Fruit fly (Drosophila melanogaster) whole organism, embryonic: ENCODE results near the gene drongo.

Experiments
- Atf3 ChIP-seq: fragments of 200-800 bp; sonication (Bioruptor generic); optimal IDR thresholded peaks from 3 replicates; lab custom pipeline; 2016; ENCODE audit warnings: missing biosample characterization, missing genetic modification characterization
- Blimp-1 ChIP-seq: fragments of 200-800 bp; sonication (Bioruptor generic); optimal IDR thresholded peaks from 3 replicates; lab custom pipeline; 2018; ENCODE audit warnings: missing biosample characterization, missing genetic modification characterization, mild to moderate bottlenecking, moderate library complexity, missing genetic modification reagents
- CG10209 ChIP-seq: fragments of 200-800 bp; sonication (Bioruptor generic); optimal IDR thresholded peaks from 3 replicates; lab custom pipeline; 2017; ENCODE audit warnings: missing biosample characterization, mild to moderate bottlenecking, missing genetic modification characterization, missing genetic modification reagents
- CG10267 ChIP-seq: fragments of 200-800 bp; sonication (Bioruptor generic); optimal IDR thresholded peaks from 2 replicates; lab custom pipeline; 2018; ENCODE audit warnings: missing biosample characterization, mild to moderate bottlenecking, missing genetic modification characterization, moderate library complexity
- CG10979 ChIP-seq: fragments of 200-800 bp; sonication (Bioruptor generic); optimal IDR thresholded peaks from 2 replicates; lab custom pipeline; 2018; ENCODE audit warnings: missing biosample characterization, mild to moderate bottlenecking, missing genetic modification characterization, moderate library complexity
- CG11398 ChIP-seq: fragments of 200-800 bp; sonication (Bioruptor generic); optimal IDR thresholded peaks from 2 replicates; lab custom pipeline; 2016; ENCODE audit warnings: missing biosample characterization, missing genetic modification characterization
- CG11560 ChIP-seq: fragments of 200-800 bp; sonication (Bioruptor generic); IDR thresholded peaks from 3 replicates; pipeline ENCODE4 v1.3.6; 2022; ENCODE audit warnings: missing biosample characterization, missing genetic modification characterization
- CG11696 ChIP-seq: fragments of 200-800 bp; sonication (Bioruptor generic); IDR thresholded peaks from 2 replicates; pipeline ENCODE4 v1.3.6; 2022; ENCODE audit warnings: missing biosample characterization, missing genetic modification characterization
- CG1233 ChIP-seq: fragments of 200-800 bp; sonication (Bioruptor generic); optimal IDR thresholded peaks from 4 replicates; lab custom pipeline; 2018; ENCODE audit warnings: missing biosample characterization, mild to moderate bottlenecking, missing genetic modification characterization
- CG13624 ChIP-seq: fragments of 200-800 bp; sonication (Bioruptor generic); optimal IDR thresholded peaks from 2 replicates; lab custom pipeline; 2016; ENCODE audit warnings: missing biosample characterization, missing genetic modification characterization
- CG13894 ChIP-seq: fragments of 200-800 bp; sonication (Bioruptor generic); optimal IDR thresholded peaks from 3 replicates; lab custom pipeline; 2018; ENCODE audit warnings: missing biosample characterization, mild to moderate bottlenecking, missing genetic modification characterization, moderate library complexity
- CG14050 ChIP-seq: fragments of 200-800 bp; sonication (Bioruptor generic); IDR thresholded peaks from 3 replicates; pipeline ENCODE4 v1.3.6; 2022; ENCODE audit warnings: missing biosample characterization, missing genetic modification characterization
- CG15601 ChIP-seq: fragments of 200-800 bp; sonication (Bioruptor generic); optimal IDR thresholded peaks from 3 replicates; lab custom pipeline; 2019; ENCODE audit warnings: missing biosample characterization, mild to moderate bottlenecking, missing genetic modification characterization, moderate library complexity
- CG17802 ChIP-seq: fragments of 200-800 bp; sonication (Bioruptor generic); optimal IDR thresholded peaks from 2 replicates; lab custom pipeline; 2018; ENCODE audit warnings: missing biosample characterization, mild to moderate bottlenecking, missing genetic modification characterization, moderate library complexity
- CG17912 ChIP-seq: fragments of 200-800 bp; sonication (Bioruptor generic); optimal IDR thresholded peaks from 2 replicates; lab custom pipeline; 2018; ENCODE audit warnings: missing biosample characterization, mild to moderate bottlenecking, missing genetic modification characterization
- CG32767 ChIP-seq: fragments of 200-800 bp; sonication (Bioruptor generic); IDR thresholded peaks from 2 replicates; pipeline ENCODE4 v1.3.6; 2022; ENCODE audit warnings: missing biosample characterization, missing genetic modification characterization
- CG3726 ChIP-seq: fragments of 200-800 bp; sonication (Bioruptor generic); IDR thresholded peaks from 3 replicates; pipeline ENCODE4, ENCODE4 v1.3.6; 2022; ENCODE audit warnings: missing biosample characterization, missing genetic modification characterization
- CG3847 ChIP-seq: fragments of 200-800 bp; sonication (Bioruptor generic); IDR thresholded peaks from 2 replicates; pipeline ENCODE4 v1.3.6; 2022; ENCODE audit warnings: missing biosample characterization, missing genetic modification characterization
- CG4282 ChIP-seq: fragments of 200-800 bp; sonication (Bioruptor generic); optimal IDR thresholded peaks from 2 replicates; lab custom pipeline; 2016; ENCODE audit warnings: missing biosample characterization, missing genetic modification characterization
- CG5245 ChIP-seq: fragments of 200-800 bp; sonication (Bioruptor generic); optimal IDR thresholded peaks from 3 replicates; lab custom pipeline; 2016; ENCODE audit warnings: missing biosample characterization, missing genetic modification characterization
- CG6791 ChIP-seq: fragments of 200-800 bp; sonication (Bioruptor generic); IDR thresholded peaks from 3 replicates; pipeline ENCODE4 v1.3.6; 2022; ENCODE audit warnings: missing biosample characterization, missing genetic modification characterization; ENCODE audit not compliant: partially characterized antibody
- CG7963 ChIP-seq: fragments of 200-800 bp; sonication (Bioruptor generic); IDR thresholded peaks from 3 replicates; pipeline ENCODE4 v1.3.6; 2022; ENCODE audit warnings: missing biosample characterization, missing genetic modification characterization; ENCODE audit not compliant: partially characterized antibody
- CG8290 ChIP-seq, 3 experiments: fragments of 200-800 bp; sonication (Bioruptor generic); optimal IDR thresholded peaks; 2 replicates each; lab custom pipeline; 2016 to 2019; ENCODE audit warnings: missing biosample characterization in 3 of 3, missing genetic modification characterization in 3 of 3, mild to moderate bottlenecking in 2 of 3, moderate library complexity in 1 of 3
- Dip3 ChIP-seq: fragments of 200-800 bp; sonication (Bioruptor generic); optimal IDR thresholded peaks from 3 replicates; lab custom pipeline; 2016; ENCODE audit warnings: missing biosample characterization, missing genetic modification characterization
- Dref ChIP-seq: fragments of 200-800 bp; sonication (Bioruptor generic); IDR thresholded peaks from 2 replicates; pipeline ENCODE4 v1.3.6; 2022; ENCODE audit warnings: missing biosample characterization, missing genetic modification characterization
- Jarid2 ChIP-seq: fragments of 200-800 bp; sonication (Bioruptor generic); optimal IDR thresholded peaks from 3 replicates; lab custom pipeline; 2017; ENCODE audit warnings: mild to moderate bottlenecking, missing biosample characterization, missing genetic modification reagents, missing genetic modification characterization
- Med ChIP-seq: fragments of 200-800 bp; sonication (Bioruptor generic); peaks from one replicate; lab custom pipeline; 2016; ENCODE audit warnings: missing biosample characterization, missing genetic modification characterization, mild to moderate bottlenecking, inconsistent platforms, moderate library complexity
- Sry-β ChIP-seq: fragments of 200-800 bp; sonication (Bioruptor generic); optimal IDR thresholded peaks from 2 replicates; lab custom pipeline; 2018; ENCODE audit warnings: missing biosample characterization, mild to moderate bottlenecking, missing genetic modification characterization, moderate library complexity
- TFAM ChIP-seq: fragments of 200-800 bp; sonication (Bioruptor generic); optimal IDR thresholded peaks from 2 replicates; lab custom pipeline; 2017; ENCODE audit warnings: missing biosample characterization, missing genetic modification characterization, inconsistent platforms
- YL-1 ChIP-seq: fragments of 200-800 bp; sonication (Bioruptor generic); optimal IDR thresholded peaks from 3 replicates; lab custom pipeline; 2017; ENCODE audit warnings: missing biosample characterization, mild to moderate bottlenecking, missing genetic modification characterization
- ase ChIP-seq: fragments of 200-800 bp; sonication (Bioruptor generic); IDR thresholded peaks from 3 replicates; pipeline ENCODE4 v1.3.6; 2022; ENCODE audit warnings: missing biosample characterization, missing genetic modification characterization
- br ChIP-seq: fragments of >200 bp; optimal IDR thresholded peaks from 2 replicates; lab custom pipeline; 2017
- chn ChIP-seq: fragments of 200-800 bp; sonication (Bioruptor generic); optimal IDR thresholded peaks from 2 replicates; lab custom pipeline; 2016; ENCODE audit warnings: missing biosample characterization, missing genetic modification characterization
- ci ChIP-seq: fragments of 200-800 bp; sonication (Bioruptor generic); IDR thresholded peaks from 3 replicates; pipeline ENCODE4 v1.3.6; 2022; ENCODE audit warnings: missing biosample characterization, missing genetic modification characterization
- crc ChIP-seq: fragments of 200-800 bp; sonication (Bioruptor generic); optimal IDR thresholded peaks from 2 replicates; lab custom pipeline; 2016; ENCODE audit warnings: missing biosample characterization, missing genetic modification characterization
- crol ChIP-seq: fragments of 200-800 bp; sonication (Bioruptor generic); IDR thresholded peaks from 2 replicates; pipeline ENCODE4 v1.3.6; 2022; ENCODE audit warnings: missing biosample characterization, missing genetic modification characterization
- dm ChIP-seq: fragments of 200-800 bp; sonication (Bioruptor generic); optimal IDR thresholded peaks from 3 replicates; lab custom pipeline; 2016; ENCODE audit warnings: missing biosample characterization, missing genetic modification characterization
- esg ChIP-seq: fragments of 200-800 bp; sonication (Bioruptor generic); conservative IDR thresholded peaks from 2 replicates; pipeline ENCODE4 v1.3.6; 2022; ENCODE audit warnings: missing biosample characterization, missing genetic modification characterization
- fd96Cb ChIP-seq: fragments of 200-800 bp; sonication (Bioruptor generic); optimal IDR thresholded peaks from 2 replicates; lab custom pipeline; 2018; ENCODE audit warnings: missing biosample characterization, mild to moderate bottlenecking, missing genetic modification characterization, moderate library complexity
- her ChIP-seq: fragments of 200-800 bp; sonication (Bioruptor generic); optimal IDR thresholded peaks from 2 replicates; lab custom pipeline; 2016; ENCODE audit warnings: missing biosample characterization, missing genetic modification characterization
- lola ChIP-seq, 3 experiments: fragments of >200 bp in 2 of 3; fragments of 200-800 bp in 1 of 3; sonication (Bioruptor generic) in 1 of 3; optimal IDR thresholded peaks; 2 replicates each; lab custom pipeline; 2017 to 2019; ENCODE audit warnings: missing biosample characterization in 3 of 3, missing genetic modification characterization in 3 of 3, mild to moderate bottlenecking in 1 of 3, moderate library complexity in 1 of 3
- mld ChIP-seq: fragments of 200-800 bp; sonication (Bioruptor generic); IDR thresholded peaks from 3 replicates; pipeline ENCODE4 v1.3.6; 2022; ENCODE audit warnings: missing biosample characterization, missing genetic modification characterization; ENCODE audit not compliant: partially characterized antibody
- nau ChIP-seq: fragments of 200-800 bp; sonication (Bioruptor generic); optimal IDR thresholded peaks from 3 replicates; lab custom pipeline; 2017; ENCODE audit warnings: missing biosample characterization, mild to moderate bottlenecking, missing genetic modification characterization, missing genetic modification reagents
- otp ChIP-seq: fragments of 200-800 bp; sonication (Bioruptor generic); IDR thresholded peaks from 3 replicates; pipeline ENCODE4, ENCODE4 v1.3.6; 2022; ENCODE audit warnings: missing biosample characterization, missing genetic modification characterization
- pros ChIP-seq: fragments of 200-800 bp; sonication (Bioruptor generic); optimal IDR thresholded peaks from 3 replicates; lab custom pipeline; 2019; ENCODE audit warnings: missing biosample characterization, mild to moderate bottlenecking, missing genetic modification characterization, moderate library complexity
- psq ChIP-seq: fragments of 200-800 bp; sonication (Bioruptor generic); optimal IDR thresholded peaks from 2 replicates; lab custom pipeline; 2017; ENCODE audit warnings: missing biosample characterization, missing genetic modification characterization
- slbo ChIP-seq: fragments of 200-800 bp; sonication (Bioruptor generic); IDR thresholded peaks from 2 replicates; pipeline ENCODE4 v1.3.6; 2022; ENCODE audit warnings: missing biosample characterization, missing genetic modification characterization
- stwl ChIP-seq: fragments of 200-800 bp; sonication (Bioruptor generic); optimal IDR thresholded peaks from 3 replicates; lab custom pipeline; 2018; ENCODE audit warnings: missing biosample characterization, mild to moderate bottlenecking, missing genetic modification characterization, moderate library complexity
- sug ChIP-seq: fragments of 200-800 bp; optimal IDR thresholded peaks from 2 replicates; lab custom pipeline; 2019; ENCODE audit warnings: missing biosample characterization, mild to moderate bottlenecking, missing genetic modification characterization, moderate library complexity

drongo gene

dm6 chr2L:846167-846868 is 4.6 kb downstream of the drongo start (continued):
- TF ChIP-seq br (lab: Kevin White, UChicago), result no peak
- peak; percentile 42 for TF ChIP-seq nau
- TF ChIP-seq CG10209, result peak; percentile 58
- TF ChIP-seq mld, result no peak
- no peak for TF ChIP-seq sug (tag; lab: Kevin White, UChicago)
- peak; percentile 80 for TF ChIP-seq Blimp-1 (GFP tag; lab: Kevin White, UChicago)
- TF ChIP-seq her (GFP tag; lab: Kevin White, UChicago), result peak; percentile 60
- TF ChIP-seq Dref (GFP tag; lab: Robert Waterston, UW), result no peak
- peak; percentile 74 for TF ChIP-seq CG10979 (tag; lab: Kevin White, UChicago)
- peak; percentile 64 for TF ChIP-seq fd96Cb (tag; lab: Kevin White, UChicago)
- no peak for TF ChIP-seq YL-1 (GFP tag; lab: Kevin White, UChicago)
- peak; percentile 42 for TF ChIP-seq CG10267 (tag; lab: Kevin White, UChicago)
- peak; percentile 38 for TF ChIP-seq CG13624
- peak; percentile 12 for TF ChIP-seq Jarid2 (GFP tag; lab: Kevin White, UChicago)
- TF ChIP-seq dm, result no peak
- TF ChIP-seq TFAM, result no peak
- 0 out of 3 replicates have a peak, but pooled peaks have one; percentile 7 for TF ChIP-seq ase
- peak; percentile 11 for TF ChIP-seq CG8290 (GFP tag; optimal IDR thresholded peaks at IDR 0.05; lab: Kevin White, UChicago)
- TF ChIP-seq CG8290 (tag; optimal IDR thresholded peaks at IDR 0.05; lab: Kevin White, UChicago), result peak in 1 of 2 experiments; percentile 72
- no peak for TF ChIP-seq CG3847
- peak; percentile 44; the same call in 2 of the 3 replicates for TF ChIP-seq ci (GFP tag; lab: Robert Waterston, UW)
- TF ChIP-seq CG13894, result no peak
- peak; percentile 31; the same call in 1 of the 3 replicates for TF ChIP-seq otp
- no peak for TF ChIP-seq CG11560 (tag; lab: Robert Waterston, UW)
- TF ChIP-seq CG17802 (tag; lab: Kevin White, UChicago), result peak; percentile 34
- no peak for TF ChIP-seq Atf3 (GFP tag; lab: Kevin White, UChicago)
- TF ChIP-seq CG32767, result 0 out of 2 replicates have a peak, but pooled peaks have one; percentile 26
- TF ChIP-seq crc (GFP tag; lab: Kevin White, UChicago), result peak; percentile 27
- 0 out of 3 replicates have a peak, but pooled peaks have one; percentile 50 for TF ChIP-seq CG3726
- TF ChIP-seq CG14050 (GFP tag; lab: Robert Waterston, UW), result no peak
- TF ChIP-seq chn (GFP tag; lab: Kevin White, UChicago), result peak; percentile 29
- peak; percentile 72 for TF ChIP-seq CG11398
- TF ChIP-seq CG4282 (GFP tag; lab: Kevin White, UChicago), result no peak
- no peak for TF ChIP-seq CG17912 (GFP tag; lab: Kevin White, UChicago)
- peak; percentile 73 for TF ChIP-seq crol (GFP tag; lab: Robert Waterston, UW)
- no peak for TF ChIP-seq CG6791 (GFP tag; lab: Robert Waterston, UW)
- peak; percentile 2 for TF ChIP-seq CG5245 (GFP tag; lab: Kevin White, UChicago)
- TF ChIP-seq Med (GFP tag; lab: Kevin White, UChicago), result peak; percentile 93
- TF ChIP-seq esg (GFP tag; lab: Robert Waterston, UW), result peak; percentile 46; the same call in 1 of the 2 replicates
- TF ChIP-seq CG1233 (GFP tag; lab: Kevin White, UChicago), result no peak
- no peak for TF ChIP-seq pros
- TF ChIP-seq lola (GFP tag; optimal IDR thresholded peaks at IDR 0.05; lab: Kevin White, UChicago), result peak in 1 of 3 experiments; percentile 19
- TF ChIP-seq CG11696 (GFP tag; lab: Robert Waterston, UW), result no peak
- TF ChIP-seq stwl (tag; lab: Kevin White, UChicago), result no peak
- no peak for TF ChIP-seq CG7963
- peak; percentile 39 for TF ChIP-seq CG15601
- no peak; the same call in 1 of the 2 replicates for TF ChIP-seq slbo (GFP tag; lab: Robert Waterston, UW)
- TF ChIP-seq Sry-β (GFP tag; lab: Kevin White, UChicago), result no peak
- TF ChIP-seq psq (GFP tag; lab: Kevin White, UChicago), result no peak
- TF ChIP-seq Dip3 (GFP tag; lab: Kevin White, UChicago), result peak; percentile 17
